Fruit fly (Drosophila melanogaster) whole organism, embryonic: ENCODE results near the gene Clamp.

Experiments used
- BEAF-32 ChIP-seq: fragments of 200-800 bp; sonication (Bioruptor generic); optimal IDR thresholded peaks from 3 replicates; lab custom pipeline; 2017; ENCODE audit warnings: missing biosample characterization, missing genetic modification characterization, mild to moderate bottlenecking, moderate library complexity, missing genetic modification reagents
- CG10274 ChIP-seq: fragments of 200-800 bp; sonication (Bioruptor generic); optimal IDR thresholded peaks from 3 replicates; lab custom pipeline; 2017; ENCODE audit warnings: missing biosample characterization, mild to moderate bottlenecking, missing genetic modification characterization
- CG10462 ChIP-seq: fragments of 200-800 bp; sonication (Bioruptor generic); optimal IDR thresholded peaks from 2 replicates; lab custom pipeline; 2016; ENCODE audit warnings: missing biosample characterization, missing genetic modification characterization
- CG11723 ChIP-seq: fragments of 200-800 bp; sonication (Bioruptor generic); optimal IDR thresholded peaks from 2 replicates; lab custom pipeline; 2017; ENCODE audit warnings: missing biosample characterization, mild to moderate bottlenecking, missing genetic modification characterization
- CG13894 ChIP-seq: fragments of 200-800 bp; sonication (Bioruptor generic); optimal IDR thresholded peaks from 3 replicates; lab custom pipeline; 2018; ENCODE audit warnings: missing biosample characterization, mild to moderate bottlenecking, missing genetic modification characterization, moderate library complexity
- CG14710 ChIP-seq: fragments of 200-800 bp; sonication (Bioruptor generic); optimal IDR thresholded peaks from 3 replicates; lab custom pipeline; 2019; ENCODE audit warnings: missing biosample characterization, mild to moderate bottlenecking, missing genetic modification characterization, moderate library complexity
- CG14860 ChIP-seq: fragments of 200-800 bp; sonication (Bioruptor generic); IDR thresholded peaks from 3 replicates; pipeline ENCODE4 v1.3.6; 2022; ENCODE audit warnings: missing biosample characterization, missing genetic modification characterization; ENCODE audit not compliant: partially characterized antibody
- CG15011 ChIP-seq: fragments of 200-800 bp; sonication (Bioruptor generic); optimal IDR thresholded peaks from 3 replicates; lab custom pipeline; 2018; ENCODE audit warnings: missing biosample characterization, mild to moderate bottlenecking, missing genetic modification characterization
- CG15269 ChIP-seq: fragments of 200-800 bp; sonication (Bioruptor generic); optimal IDR thresholded peaks from 2 replicates; lab custom pipeline; 2018; ENCODE audit warnings: missing biosample characterization, mild to moderate bottlenecking, missing genetic modification characterization, moderate library complexity
- CG15514 ChIP-seq: fragments of 200-800 bp; sonication (Bioruptor generic); optimal IDR thresholded peaks from 3 replicates; lab custom pipeline; 2017; ENCODE audit warnings: missing biosample characterization, missing genetic modification characterization, mild to moderate bottlenecking, moderate library complexity, missing genetic modification reagents
- CG15696 ChIP-seq: fragments of 200-800 bp; sonication (Bioruptor generic); optimal IDR thresholded peaks from 2 replicates; lab custom pipeline; 2019; ENCODE audit warnings: missing biosample characterization, mild to moderate bottlenecking, missing genetic modification characterization, moderate library complexity
- CG1603 ChIP-seq: fragments of 200-800 bp; sonication (Bioruptor generic); optimal IDR thresholded peaks from 2 replicates; lab custom pipeline; 2019; ENCODE audit warnings: missing biosample characterization, mild to moderate bottlenecking, missing genetic modification characterization, moderate library complexity
- CG1647 ChIP-seq: fragments of 200-800 bp; sonication (Bioruptor generic); optimal IDR thresholded peaks from 3 replicates; lab custom pipeline; 2016; ENCODE audit warnings: missing biosample characterization, missing genetic modification characterization
- CG18764 ChIP-seq: fragments of 200-800 bp; sonication (Bioruptor generic); optimal IDR thresholded peaks from 3 replicates; lab custom pipeline; 2016; ENCODE audit warnings: missing biosample characterization, missing genetic modification characterization
- CG2120 ChIP-seq: fragments of 200-800 bp; sonication (Bioruptor generic); optimal IDR thresholded peaks from 3 replicates; lab custom pipeline; 2016; ENCODE audit warnings: missing biosample characterization, missing genetic modification characterization
- CG30020 ChIP-seq: fragments of 200-800 bp; optimal IDR thresholded peaks from 2 replicates; lab custom pipeline; 2019; ENCODE audit warnings: missing biosample characterization, mild to moderate bottlenecking, missing genetic modification characterization, moderate library complexity
- CG43689 ChIP-seq: fragments of 200-800 bp; sonication (Bioruptor generic); IDR thresholded peaks from 2 replicates; pipeline ENCODE4 v1.3.6; 2022; ENCODE audit warnings: missing biosample characterization, missing genetic modification characterization
- CG5953 ChIP-seq: fragments of 200-800 bp; sonication (Bioruptor generic); IDR thresholded peaks from 2 replicates; pipeline ENCODE4 v1.3.6; 2022; ENCODE audit warnings: missing biosample characterization, missing genetic modification characterization
- CG6813 ChIP-seq: fragments of 200-800 bp; sonication (Bioruptor generic); optimal IDR thresholded peaks from 2 replicates; lab custom pipeline; 2017; ENCODE audit warnings: missing biosample characterization, missing genetic modification characterization, mild to moderate bottlenecking, moderate library complexity, missing genetic modification reagents
- CG9876 ChIP-seq: fragments of 200-800 bp; sonication (Bioruptor generic); optimal IDR thresholded peaks from 2 replicates; lab custom pipeline; 2016; ENCODE audit warnings: missing biosample characterization, missing genetic modification characterization
- CHES-1-like ChIP-seq: fragments of 200-800 bp; sonication (Bioruptor generic); optimal IDR thresholded peaks from 2 replicates; lab custom pipeline; 2016; ENCODE audit warnings: missing biosample characterization, missing genetic modification characterization
- CoRest ChIP-seq: fragments of 200-800 bp; sonication (Bioruptor generic); optimal IDR thresholded peaks from 3 replicates; lab custom pipeline; 2018; ENCODE audit warnings: missing biosample characterization, mild to moderate bottlenecking, missing genetic modification characterization, moderate library complexity
- Elba2 ChIP-seq: fragments of 200-800 bp; sonication (Bioruptor generic); optimal IDR thresholded peaks from 3 replicates; lab custom pipeline; 2016; ENCODE audit warnings: missing biosample characterization, missing genetic modification characterization
- Ets97D ChIP-seq: fragments of 200-800 bp; sonication (Bioruptor generic); optimal IDR thresholded peaks from 3 replicates; lab custom pipeline; 2016; ENCODE audit warnings: missing biosample characterization, missing genetic modification characterization
- Hmr ChIP-seq: fragments of 200-800 bp; sonication (Bioruptor generic); optimal IDR thresholded peaks from 3 replicates; lab custom pipeline; 2017; ENCODE audit warnings: mild to moderate bottlenecking, missing biosample characterization, missing genetic modification reagents, missing genetic modification characterization
- Lim3 ChIP-seq: fragments of 200-800 bp; sonication (Bioruptor generic); IDR thresholded peaks from 2 replicates; pipeline ENCODE4 v1.3.6; 2022; ENCODE audit warnings: missing biosample characterization, missing genetic modification characterization
- MBD-R2 ChIP-seq: fragments of 200-800 bp; sonication (Bioruptor generic); IDR thresholded peaks from 2 replicates; pipeline ENCODE4 v1.3.6; 2022; ENCODE audit warnings: missing biosample characterization, missing genetic modification characterization
- MESR4 ChIP-seq: fragments of 200-800 bp; sonication (Bioruptor generic); optimal IDR thresholded peaks from 2 replicates; lab custom pipeline; 2018; ENCODE audit warnings: missing biosample characterization, mild to moderate bottlenecking, missing genetic modification characterization, moderate library complexity
- Med ChIP-seq: fragments of 200-800 bp; sonication (Bioruptor generic); peaks from one replicate; lab custom pipeline; 2016; ENCODE audit warnings: missing biosample characterization, missing genetic modification characterization, mild to moderate bottlenecking, inconsistent platforms, moderate library complexity
- NfI ChIP-seq: fragments of 200-800 bp; sonication (Bioruptor generic); optimal IDR thresholded peaks from 3 replicates; lab custom pipeline; 2018; ENCODE audit warnings: missing biosample characterization, mild to moderate bottlenecking, missing genetic modification characterization, moderate library complexity
- Optix ChIP-seq: fragments of 200-800 bp; sonication (Bioruptor generic); IDR thresholded peaks from 3 replicates; pipeline ENCODE4 v1.3.6; 2022; ENCODE audit warnings: missing biosample characterization, missing genetic modification characterization
- Scr ChIP-seq: fragments of 200-800 bp; sonication (Bioruptor generic); IDR thresholded peaks from 2 replicates; pipeline ENCODE4 v1.3.6; 2022; ENCODE audit warnings: missing biosample characterization, missing genetic modification characterization; ENCODE audit not compliant: partially characterized antibody
- Six4 ChIP-seq: fragments of 200-800 bp; sonication (Bioruptor generic); optimal IDR thresholded peaks from 2 replicates; lab custom pipeline; 2016; ENCODE audit warnings: missing biosample characterization, missing genetic modification characterization
- Xrp1 ChIP-seq: fragments of 200-800 bp; sonication (Bioruptor generic); IDR thresholded peaks from 2 replicates; pipeline ENCODE4 v1.3.6; 2022; ENCODE audit warnings: missing biosample characterization, missing genetic modification characterization
- bbx ChIP-seq: fragments of 200-800 bp; sonication (Bioruptor generic); IDR thresholded peaks from 2 replicates; pipeline ENCODE4 v1.3.6; 2022; ENCODE audit warnings: missing biosample characterization, missing genetic modification characterization; ENCODE audit not compliant: partially characterized antibody
- bsh ChIP-seq, 2 experiments: fragments of 200-800 bp; sonication (Bioruptor generic); optimal IDR thresholded peaks; 2 replicates each; lab custom pipeline; 2017 to 2018; ENCODE audit warnings: mild to moderate bottlenecking in 2 of 2, missing biosample characterization in 2 of 2, missing genetic modification characterization in 2 of 2, moderate library complexity in 1 of 2
- eyg ChIP-seq: fragments of 200-800 bp; sonication (Bioruptor generic); optimal IDR thresholded peaks from 3 replicates; lab custom pipeline; 2016; ENCODE audit warnings: missing biosample characterization, missing genetic modification characterization
- gce ChIP-seq: fragments of 200-800 bp; sonication (Bioruptor generic); IDR thresholded peaks from 3 replicates; pipeline ENCODE4 v1.3.6; 2022; ENCODE audit warnings: missing biosample characterization, missing genetic modification characterization
- grau ChIP-seq: fragments of 200-800 bp; optimal IDR thresholded peaks from 3 replicates; lab custom pipeline; 2019; ENCODE audit warnings: missing biosample characterization, mild to moderate bottlenecking, missing genetic modification characterization, moderate library complexity
- ind ChIP-seq: fragments of 200-800 bp; sonication (Bioruptor generic); optimal IDR thresholded peaks from 3 replicates; lab custom pipeline; 2016; ENCODE audit warnings: missing biosample characterization, missing genetic modification characterization
- insv ChIP-seq, 2 experiments: fragments of 200-800 bp; sonication (Bioruptor generic); optimal IDR thresholded peaks; 3 replicates each; lab custom pipeline; 2016 to 2018; ENCODE audit warnings: missing biosample characterization in 2 of 2, missing genetic modification characterization in 2 of 2
- lola ChIP-seq, 3 experiments: fragments of >200 bp in 2 of 3; fragments of 200-800 bp in 1 of 3; sonication (Bioruptor generic) in 1 of 3; optimal IDR thresholded peaks; 2 replicates each; lab custom pipeline; 2017 to 2019; ENCODE audit warnings: missing biosample characterization in 3 of 3, missing genetic modification characterization in 3 of 3, mild to moderate bottlenecking in 1 of 3, moderate library complexity in 1 of 3
- otp ChIP-seq: fragments of 200-800 bp; sonication (Bioruptor generic); IDR thresholded peaks from 3 replicates; pipeline ENCODE4, ENCODE4 v1.3.6; 2022; ENCODE audit warnings: missing biosample characterization, missing genetic modification characterization
- phol ChIP-seq: fragments of 200-800 bp; sonication (Bioruptor generic); optimal IDR thresholded peaks from 3 replicates; lab custom pipeline; 2018; ENCODE audit warnings: missing biosample characterization, mild to moderate bottlenecking, missing genetic modification characterization, moderate library complexity
- pros ChIP-seq: fragments of 200-800 bp; sonication (Bioruptor generic); optimal IDR thresholded peaks from 3 replicates; lab custom pipeline; 2019; ENCODE audit warnings: missing biosample characterization, mild to moderate bottlenecking, missing genetic modification characterization, moderate library complexity
- shn ChIP-seq: fragments of 200-800 bp; sonication (Bioruptor generic); optimal IDR thresholded peaks from 3 replicates; lab custom pipeline; 2016; ENCODE audit warnings: missing biosample characterization, missing genetic modification characterization
- slbo ChIP-seq: fragments of 200-800 bp; sonication (Bioruptor generic); IDR thresholded peaks from 2 replicates; pipeline ENCODE4 v1.3.6; 2022; ENCODE audit warnings: missing biosample characterization, missing genetic modification characterization
- sqz ChIP-seq: fragments of 200-800 bp; sonication (Bioruptor generic); optimal IDR thresholded peaks from 3 replicates; lab custom pipeline; 2018; ENCODE audit warnings: missing biosample characterization, mild to moderate bottlenecking, missing genetic modification characterization
- trem ChIP-seq: fragments of 200-800 bp; optimal IDR thresholded peaks from 3 replicates; lab custom pipeline; 2019; ENCODE audit warnings: missing biosample characterization, mild to moderate bottlenecking, missing genetic modification characterization, moderate library complexity

The Clamp gene

dm6 chr2L:22131171-22131675, 37.7 kb downstream of the Clamp start, which contains the start of gene CG42748:
Gene CG42748 (plus strand): TSS chr2L:22131221.
- TF ChIP-seq CG14710 (tag; lab: Kevin White, UChicago) (peak; percentile 10), CG43689 (GFP tag; lab: Robert Waterston, UW) (no peak), Ets97D (GFP tag; lab: Kevin White, UChicago) (no peak), Xrp1 (GFP tag; lab: Robert Waterston, UW) (peak; percentile 29; the same call in 1 of the 2 replicates), CG9876 (GFP tag; lab: Kevin White, UChicago) (no peak), ind (GFP tag; lab: Kevin White, UChicago) (peak; percentile 28), NfI (GFP tag; lab: Kevin White, UChicago) (peak; percentile 13), phol (tag; lab: Kevin White, UChicago) (peak; percentile 41), MBD-R2 (GFP tag; lab: Robert Waterston, UW) (peak; percentile 92; the same call in 1 of the 2 replicates), shn (GFP tag; lab: Kevin White, UChicago) (peak; percentile 5), CG6813 (no peak), CG1647 (GFP tag; lab: Kevin White, UChicago) (no peak), grau (peak; percentile 8), CG15269 (tag; lab: Kevin White, UChicago) (no peak), CG15696 (peak; percentile 25), gce (GFP tag; lab: Robert Waterston, UW) (no peak), CG30020 (tag; lab: Kevin White, UChicago) (peak; percentile 96), Hmr (GFP tag; lab: Kevin White, UChicago) (no peak), CG15514 (GFP tag; lab: Kevin White, UChicago) (peak; percentile 34), Med (GFP tag; lab: Kevin White, UChicago) (peak; percentile 71), bbx (GFP tag; lab: Robert Waterston, UW) (peak; percentile 74; the same call in 1 of the 2 replicates), bsh (GFP tag; optimal IDR thresholded peaks at IDR 0.05; lab: Kevin White, UChicago) (no peak), Optix (GFP tag; lab: Robert Waterston, UW) (no peak), MESR4 (GFP tag; lab: Kevin White, UChicago) (peak; percentile 52), CG15011 (GFP tag; lab: Kevin White, UChicago) (no peak), eyg (GFP tag; lab: Kevin White, UChicago) (no peak), Six4 (GFP tag; lab: Kevin White, UChicago) (no peak), Scr (GFP tag; lab: Robert Waterston, UW) (peak; percentile 29; the same call in 1 of the 2 replicates), CG10462 (GFP tag; lab: Kevin White, UChicago) (no peak), CG11723 (GFP tag; lab: Kevin White, UChicago) (peak; percentile 77), CG13894 (tag; lab: Kevin White, UChicago) (peak; percentile 42), CG1603 (tag; lab: Kevin White, UChicago) (peak; percentile 86), otp (GFP tag; lab: Robert Waterston, UW) (no peak), trem (tag; lab: Kevin White, UChicago) (peak; percentile 14), slbo (GFP tag; lab: Robert Waterston, UW) (peak; percentile 54; the same call in 1 of the 2 replicates), CHES-1-like (GFP tag; lab: Kevin White, UChicago) (no peak), CG14860 (GFP tag; lab: Robert Waterston, UW) (0 out of 3 replicates have a peak, but pooled peaks have one; percentile 42), CoRest (tag; lab: Kevin White, UChicago) (peak; percentile 13), CG5953 (GFP tag; lab: Robert Waterston, UW) (no peak), insv (GFP tag; optimal IDR thresholded peaks at IDR 0.05; lab: Kevin White, UChicago) (peak in 1 of 2 experiments; percentile 86), Lim3 (GFP tag; lab: Robert Waterston, UW) (no peak), lola (GFP tag; optimal IDR thresholded peaks at IDR 0.05; lab: Kevin White, UChicago) (no peak), CG18764 (GFP tag; lab: Kevin White, UChicago) (peak; percentile 65), sqz (GFP tag; lab: Kevin White, UChicago) (peak; percentile 1), CG10274 (GFP tag; lab: Kevin White, UChicago) (no peak), Elba2 (peak; percentile 93), CG2120 (GFP tag; lab: Kevin White, UChicago) (peak; percentile 0), BEAF-32 (GFP tag; lab: Kevin White, UChicago) (peak; percentile 34), pros (peak; percentile 19)
